Fruit fly (Drosophila melanogaster) whole organism, adult: ENCODE measurements around the gene Pdss2.
A peak's percentile ranks its signal among the peaks of the same experiment; 100 is the strongest.

ENCODE experiments used
- CG14711 ChIP-seq: fragments of 200-800 bp; sonication (Bioruptor generic); optimal IDR thresholded peaks from 2 replicates; lab custom pipeline; 2018; ENCODE audit warnings: missing biosample characterization, mild to moderate bottlenecking, missing genetic modification characterization, moderate library complexity
- ovo ChIP-seq: fragments of 200-800 bp; sonication (Bioruptor generic); optimal IDR thresholded peaks from 2 replicates; lab custom pipeline; 2016; ENCODE audit warnings: missing biosample characterization, missing genetic modification characterization

DNA sequence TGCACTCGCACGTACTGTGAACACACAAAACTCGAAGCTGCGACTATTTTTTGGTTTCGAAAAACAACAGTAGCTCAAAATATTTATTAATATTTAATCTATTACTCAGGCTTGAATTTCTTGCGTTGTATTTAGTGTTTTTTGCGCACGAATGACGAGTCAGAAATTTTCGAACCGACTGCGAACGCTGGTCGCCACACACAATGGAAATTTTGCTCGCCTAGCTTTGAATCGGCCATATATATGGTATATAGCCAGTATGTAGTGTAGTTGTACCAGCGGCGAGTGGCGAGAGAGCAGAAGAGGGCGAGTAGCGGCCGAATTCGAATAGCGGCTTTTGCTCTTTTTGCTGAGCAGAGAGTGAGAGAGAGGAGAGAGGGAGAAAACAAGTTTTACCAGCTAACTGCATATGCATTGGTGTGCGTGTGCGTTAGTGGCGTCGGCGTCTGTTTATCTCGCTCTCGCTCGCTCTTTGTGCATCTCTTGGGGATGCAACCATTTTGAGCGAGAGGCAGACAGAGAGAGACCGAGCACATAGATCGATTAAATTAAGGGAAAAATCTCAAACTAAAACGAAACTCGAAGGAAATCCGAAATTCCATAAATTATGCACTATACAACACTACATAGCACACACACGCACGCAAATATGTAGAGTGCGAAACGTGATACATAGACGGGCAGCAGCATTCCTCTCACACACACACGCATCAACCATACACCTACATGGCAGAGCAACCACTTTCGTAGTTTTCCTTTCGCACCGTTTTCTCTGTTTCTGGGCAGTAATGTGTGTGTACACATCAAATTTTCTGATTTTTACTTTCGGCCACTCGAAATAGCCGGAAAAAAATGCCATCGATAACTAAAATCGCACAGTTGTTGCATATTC is 1.4 kb upstream of the Pdss2 start:
- no peak for TF ChIP-seq CG14711 (tag; lab: Kevin White, UChicago)
- peak; percentile 70 for TF ChIP-seq ovo (GFP tag; lab: Kevin White, UChicago)
